Worm (Caenorhabditis elegans) whole organism, late embryonic: ENCODE results near the gene algn-7.

Experiments
- ahr-1 ChIP-seq: sonication (generic microtip); optimal IDR thresholded peaks from 2 replicates; lab custom pipeline; 2016; ENCODE audit warnings: missing genetic modification characterization, missing compliant biosample characterization
- ceh-19 ChIP-seq: fragments of 200-800 bp; sonication (Bioruptor generic); optimal IDR thresholded peaks from 2 replicates; lab custom pipeline; 2018; ENCODE audit warnings: mild to moderate bottlenecking, missing genetic modification characterization, missing compliant biosample characterization
- ceh-31 ChIP-seq: sonication (generic microtip); optimal IDR thresholded peaks from 2 replicates; lab custom pipeline; 2016; ENCODE audit warnings: missing genetic modification characterization, missing compliant biosample characterization
- ceh-48 ChIP-seq: sonication (generic microtip); optimal IDR thresholded peaks from 2 replicates; lab custom pipeline; 2016; ENCODE audit warnings: missing genetic modification characterization, inconsistent platforms, missing compliant biosample characterization
- elt-4 ChIP-seq: sonication (generic microtip); optimal IDR thresholded peaks from 2 replicates; lab custom pipeline; 2016; ENCODE audit warnings: missing genetic modification characterization, missing compliant biosample characterization
- eyg-1 ChIP-seq: sonication (generic microtip); optimal IDR thresholded peaks from 2 replicates; lab custom pipeline; 2016; ENCODE audit warnings: missing genotype, missing genetic modification characterization, missing compliant biosample characterization
- hlh-30 ChIP-seq: sonication (generic microtip); optimal IDR thresholded peaks from 2 replicates; lab custom pipeline; 2017; ENCODE audit warnings: antibody characterized with exemption, missing genetic modification characterization, missing compliant biosample characterization; ENCODE audit not compliant: insufficient read depth
- lin-11 ChIP-seq: fragments of 200-800 bp; sonication (Bioruptor generic); optimal IDR thresholded peaks from 2 replicates; lab custom pipeline; 2018; ENCODE audit warnings: mild to moderate bottlenecking, missing genetic modification characterization, missing compliant biosample characterization
- pag-3 ChIP-seq: sonication (generic microtip); optimal IDR thresholded peaks from 2 replicates; lab custom pipeline; 2016; ENCODE audit warnings: missing compliant biosample characterization, missing genetic modification characterization, borderline replicate concordance
- ttx-3 ChIP-seq: sonication (generic microtip); optimal IDR thresholded peaks from 2 replicates; lab custom pipeline; 2016; ENCODE audit warnings: missing genetic modification reagents, missing genetic modification characterization, missing compliant biosample characterization
- unc-42 ChIP-seq: sonication (generic microtip); optimal IDR thresholded peaks from 2 replicates; lab custom pipeline; 2016; ENCODE audit warnings: missing genotype, missing genetic modification characterization, missing compliant biosample characterization
- unc-86 ChIP-seq: sonication (generic microtip); optimal IDR thresholded peaks from 2 replicates; lab custom pipeline; 2016; ENCODE audit warnings: missing genetic modification characterization, missing compliant biosample characterization
- ztf-16 ChIP-seq: sonication (generic microtip); optimal IDR thresholded peaks from 2 replicates; lab custom pipeline; 2017; ENCODE audit warnings: missing genetic modification characterization, missing compliant biosample characterization

ce11 chrV:19954491-19954890 is 20.4 kb upstream of the algn-7 start:
- TF ChIP-seq ztf-16 (tag; lab: Kevin White, UChicago) (no peak), unc-86 (no peak), ceh-48 (tag; lab: Kevin White, UChicago) (no peak), hlh-30 (tag; lab: Kevin White, UChicago) (no peak), unc-42 (no peak), lin-11 (tag; lab: Kevin White, UChicago) (no peak), eyg-1 (no peak), ceh-31 (no peak), ahr-1 (tag; lab: Kevin White, UChicago) (no peak), pag-3 (tag; lab: Kevin White, UChicago) (no peak), ceh-19 (GFP tag; lab: Kevin White, UChicago) (no peak), ttx-3 (tag; lab: Kevin White, UChicago) (no peak), elt-4 (tag; lab: Kevin White, UChicago) (no peak)
